Fruit fly (Drosophila melanogaster) ovary, adult (tissue): ENCODE results near the gene CG46397.
A peak's percentile ranks its signal among the peaks of the same experiment; 100 is the strongest.

Experiments used
- CG17801 ChIP-seq: fragments of 200-800 bp; optimal IDR thresholded peaks from 2 replicates; lab custom pipeline; 2019; ENCODE audit warnings: missing biosample characterization, mild to moderate bottlenecking, missing genetic modification characterization, moderate library complexity; ENCODE audit not compliant: partially characterized antibody

CG46397 gene

dm6 chr2L:8962254-8962653 lies 15.2 kb downstream of the CG46397 start, which contains the start of the genes CG9525 and CG32985:
TSS of gene CG9525 (minus strand) at chr2L:8962354.
TSS of gene CG32985 (plus strand) at chr2L:8962533.
- no peak for TF ChIP-seq CG17801 (GFP tag; lab: Kevin White, UChicago)

dm6 chr2L:8964657-8965056 lies 17.6 kb downstream of the CG46397 start, which contains the start of gene CG32984:
TSS of gene CG32984 (plus strand) at chr2L:8964957.
- TF ChIP-seq CG17801 (GFP tag; lab: Kevin White, UChicago), result no peak

dm6 chr2L:8967235-8967634 lies 20.2 kb downstream of the CG46397 start, which contains the start of gene CG18088:
TSS of gene CG18088 (plus strand) at chr2L:8967535.
- TF ChIP-seq CG17801 (GFP tag; lab: Kevin White, UChicago), result no peak

dm6 chr2L:8972905-8973304 lies 25.8 kb downstream of the CG46397 start:
- no peak for TF ChIP-seq CG17801 (GFP tag; lab: Kevin White, UChicago)

- TF ChIP-seq CG17801 (GFP tag; lab: Kevin White, UChicago), result no peak
These were observed 27.4 kb downstream of the CG46397 start for dm6 chr2L:8974506-8974905.

dm6 chr2L:8975328-8975727 lies 28.3 kb downstream of the CG46397 start, which contains the start of gene CG9541:
TSS of gene CG9541 (minus strand) at chr2L:8975428.
- TF ChIP-seq CG17801 (GFP tag; lab: Kevin White, UChicago), result no peak

dm6 chr2L:8980359-8980758 lies 33.3 kb downstream of the CG46397 start, which contains the start of gene CG18662:
TSS of gene CG18662 (plus strand) at chr2L:8980659.
- no peak for TF ChIP-seq CG17801 (GFP tag; lab: Kevin White, UChicago)

dm6 chr2L:8982584-8983302 lies 35.7 kb downstream of the CG46397 start:
- TF ChIP-seq CG17801 (GFP tag; lab: Kevin White, UChicago), result no peak

dm6 chr2L:8984614-8985318 lies 37.7 kb downstream of the CG46397 start, which contains the start of gene CG13101:
TSS of gene CG13101 (minus strand) at chr2L:8984872.
- peak; percentile 93 for TF ChIP-seq CG17801 (GFP tag; lab: Kevin White, UChicago)

dm6 chr2L:8987251-8987937 lies 40.3 kb downstream of the CG46397 start:
- no peak for TF ChIP-seq CG17801 (GFP tag; lab: Kevin White, UChicago)

- TF ChIP-seq CG17801 (GFP tag; lab: Kevin White, UChicago), result peak; percentile 30
These were observed 42.0 kb downstream of the CG46397 start, which contains the start of gene rost for dm6 chr2L:8989037-8989591. TSS of gene rost (minus strand) at chr2L:8989539.

- no peak for TF ChIP-seq CG17801 (GFP tag; lab: Kevin White, UChicago)
These were observed 44.5 kb downstream of the CG46397 start, which contains the start of gene CG9555 for dm6 chr2L:8991583-8991982. TSS of gene CG9555 (plus strand) at chr2L:8991735.

dm6 chr2L:8993650-8994441 lies 46.8 kb downstream of the CG46397 start, which contains the start of gene CG17906:
TSS of gene CG17906 (plus strand) at chr2L:8994391.
- no peak for TF ChIP-seq CG17801 (GFP tag; lab: Kevin White, UChicago)

- no peak for TF ChIP-seq CG17801 (GFP tag; lab: Kevin White, UChicago)
These were observed 50.2 kb downstream of the CG46397 start, which contains the start of the genes alien and CG18661 for dm6 chr2L:8997285-8997684. TSS of gene alien (minus strand) at chr2L:8997379. TSS of gene CG18661 (plus strand) at chr2L:8997605.
